Worm (Caenorhabditis elegans) whole organism, L1 larva: Measurements from ENCODE around the gene vha-8.

Experiments used
- C16A3.4 ChIP-seq: fragments of 150-350 bp; optimal IDR thresholded peaks from 2 replicates; lab custom pipeline; 2014; ENCODE audit warnings: missing biosample characterization, missing genetic modification characterization
- ama-1 ChIP-seq: fragments of 150-350 bp; optimal IDR thresholded peaks from 2 replicates; lab custom pipeline; 2014
- ceh-82 ChIP-seq, 3 experiments: fragments of 150-350 bp in 1 of 3; sonication (generic microtip) in 2 of 3; optimal IDR thresholded peaks; 2 replicates each; lab custom pipeline; 2014 to 2017; ENCODE audit warnings: missing biosample characterization in 3 of 3, missing genetic modification characterization in 3 of 3
- dpl-1 ChIP-seq, 3 experiments: fragments of 150-350 bp in 2 of 3; sonication (generic microtip) in 1 of 3; optimal IDR thresholded peaks; 2 replicates each; lab custom pipeline; 2014 to 2017; ENCODE audit warnings: missing biosample characterization in 3 of 3, missing genetic modification characterization in 3 of 3, missing genetic modification reagents in 3 of 3
- efl-1 ChIP-seq, 4 experiments: fragments of 150-350 bp; optimal IDR thresholded peaks in 3 of 4; peaks in 1 of 4; 1 replicate in 1 of 4; 2 replicates in 3 of 4; lab custom pipeline; 2014; ENCODE audit warnings: missing biosample characterization in 2 of 4, missing genetic modification characterization in 2 of 4, missing genetic modification reagents in 2 of 4
- efl-3 ChIP-seq: fragments of 200-800 bp; sonication (Bioruptor generic); optimal IDR thresholded peaks from 2 replicates; lab custom pipeline; 2018; ENCODE audit warnings: mild to moderate bottlenecking, missing genetic modification characterization, missing compliant biosample characterization
- egl-13 ChIP-seq: sonication (generic microtip); optimal IDR thresholded peaks from 2 replicates; lab custom pipeline; 2016; ENCODE audit warnings: missing genotype, missing genetic modification reagents, missing genetic modification characterization, missing compliant biosample characterization
- elt-2 ChIP-seq: sonication (generic microtip); optimal IDR thresholded peaks from 2 replicates; lab custom pipeline; 2016; ENCODE audit warnings: missing genetic modification characterization, mild to moderate bottlenecking, inconsistent platforms, missing compliant biosample characterization, missing genetic modification reagents
- ets-5 ChIP-seq: fragments of 200-800 bp; sonication (Bioruptor generic); IDR thresholded peaks from 2 replicates; pipeline ENCODE4 v1.3.6; 2022; ENCODE audit warnings: missing genetic modification characterization, missing compliant biosample characterization
- fkh-10 ChIP-seq: sonication (generic microtip); optimal IDR thresholded peaks from 2 replicates; lab custom pipeline; 2017; ENCODE audit warnings: missing biosample characterization, missing genetic modification reagents, missing genetic modification characterization
- fkh-8 ChIP-seq: sonication (generic microtip); optimal IDR thresholded peaks from 2 replicates; lab custom pipeline; 2016; ENCODE audit warnings: mild to moderate bottlenecking, missing genetic modification characterization, missing compliant biosample characterization
- fos-1 ChIP-seq: fragments of 150-350 bp; optimal IDR thresholded peaks from 2 replicates; lab custom pipeline; 2014; ENCODE audit warnings: missing biosample characterization, missing genetic modification characterization
- hlh-17 ChIP-seq: fragments of 200-800 bp; sonication (Bioruptor generic); optimal IDR thresholded peaks from 2 replicates; lab custom pipeline; 2018; ENCODE audit warnings: missing genetic modification characterization, mild to moderate bottlenecking, missing compliant biosample characterization, moderate library complexity, borderline replicate concordance
- hlh-4 ChIP-seq: sonication (generic microtip); optimal IDR thresholded peaks from 2 replicates; lab custom pipeline; 2016; ENCODE audit warnings: mild to moderate bottlenecking, missing genetic modification characterization, missing compliant biosample characterization
- irx-1 ChIP-seq: sonication (generic microtip); optimal IDR thresholded peaks from 2 replicates; lab custom pipeline; 2016; ENCODE audit warnings: missing genetic modification characterization, missing compliant biosample characterization
- isw-1 ChIP-seq: fragments of 200-800 bp; sonication (Bioruptor generic); IDR thresholded peaks from 2 replicates; pipeline ENCODE4 v1.3.6; 2022; ENCODE audit warnings: missing genetic modification characterization, missing compliant biosample characterization
- lin-13 ChIP-seq: fragments of 150-350 bp; optimal IDR thresholded peaks from 2 replicates; lab custom pipeline; 2014; ENCODE audit warnings: missing biosample characterization, missing genetic modification reagents, missing genetic modification characterization
- lin-14 ChIP-seq: fragments of 200-800 bp; sonication (Bioruptor generic); optimal IDR thresholded peaks from 2 replicates; lab custom pipeline; 2018; ENCODE audit warnings: mild to moderate bottlenecking, missing genetic modification characterization, moderate library complexity, missing compliant biosample characterization
- lin-15B ChIP-seq: fragments of 150-350 bp; sonication (generic microtip); optimal IDR thresholded peaks from 3 replicates; lab custom pipeline; 2014; ENCODE audit warnings: missing biosample characterization, missing genetic modification characterization
- lin-35 ChIP-seq, 2 experiments: fragments of 150-350 bp; optimal IDR thresholded peaks; 2 replicates each; lab custom pipeline; 2014; ENCODE audit warnings: missing biosample characterization in 2 of 2, missing genetic modification characterization in 2 of 2, missing genetic modification reagents in 2 of 2
- lin-39 ChIP-seq: fragments of 150-350 bp; optimal IDR thresholded peaks from 2 replicates; lab custom pipeline; 2014; ENCODE audit warnings: missing biosample characterization, missing genetic modification reagents, missing genetic modification characterization
- lir-3 ChIP-seq: sonication (generic microtip); optimal IDR thresholded peaks from 2 replicates; lab custom pipeline; 2016; ENCODE audit warnings: mild to moderate bottlenecking, missing genetic modification characterization, moderate library complexity, missing compliant biosample characterization; ENCODE audit not compliant: poor library complexity
- lsy-2 ChIP-seq, 2 experiments: fragments of 150-350 bp; optimal IDR thresholded peaks; 2 replicates each; lab custom pipeline; 2014; ENCODE audit warnings: missing biosample characterization in 2 of 2, missing genetic modification characterization in 2 of 2
- mab-9 ChIP-seq: fragments of 200-800 bp; sonication (Bioruptor generic); IDR thresholded peaks from 2 replicates; pipeline ENCODE4 v1.3.6; 2022; ENCODE audit warnings: missing genetic modification reagents, missing genetic modification characterization, missing compliant biosample characterization
- mep-1 ChIP-seq: fragments of 150-350 bp; optimal IDR thresholded peaks from 2 replicates; lab custom pipeline; 2014; ENCODE audit warnings: missing biosample characterization, missing genetic modification characterization
- nhr-19 ChIP-seq: fragments of 200-800 bp; sonication (Bioruptor generic); conservative IDR thresholded peaks from 2 replicates; pipeline ENCODE4 v1.3.6; 2022; ENCODE audit warnings: missing genetic modification characterization, missing compliant biosample characterization
- nhr-28 ChIP-seq: fragments of 150-350 bp; optimal IDR thresholded peaks from 2 replicates; lab custom pipeline; 2014; ENCODE audit warnings: missing biosample characterization, missing genetic modification characterization
- nhr-47 ChIP-seq: sonication (generic microtip); optimal IDR thresholded peaks from 2 replicates; lab custom pipeline; 2016; ENCODE audit warnings: mild to moderate bottlenecking, missing genetic modification characterization, moderate library complexity, missing compliant biosample characterization
- nhr-71 ChIP-seq: sonication (generic microtip); optimal IDR thresholded peaks from 2 replicates; lab custom pipeline; 2016; ENCODE audit warnings: mild to moderate bottlenecking, missing genetic modification characterization, moderate library complexity, missing compliant biosample characterization
- skn-1 ChIP-seq: fragments of 150-350 bp; optimal IDR thresholded peaks from 2 replicates; lab custom pipeline; 2014; ENCODE audit warnings: missing biosample characterization, missing genetic modification characterization
- snpc-4 ChIP-seq: fragments of 150-350 bp; optimal IDR thresholded peaks from 2 replicates; lab custom pipeline; 2014; ENCODE audit warnings: missing biosample characterization, missing genetic modification characterization
- snu-23 ChIP-seq: sonication (generic microtip); optimal IDR thresholded peaks from 2 replicates; lab custom pipeline; 2016; ENCODE audit warnings: missing genetic modification characterization, missing compliant biosample characterization
- sup-37 ChIP-seq: fragments of 200-800 bp; sonication (Bioruptor generic); optimal IDR thresholded peaks from 2 replicates; lab custom pipeline; 2018; ENCODE audit warnings: mild to moderate bottlenecking, missing genetic modification characterization, missing compliant biosample characterization
- swsn-7 ChIP-seq: sonication (generic microtip); optimal IDR thresholded peaks from 2 replicates; lab custom pipeline; 2016; ENCODE audit warnings: missing genetic modification characterization, missing compliant biosample characterization
- tbx-2 ChIP-seq: sonication (generic microtip); optimal IDR thresholded peaks from 2 replicates; lab custom pipeline; 2016; ENCODE audit warnings: missing genetic modification characterization, missing compliant biosample characterization
- unc-130 ChIP-seq: fragments of 150-350 bp; optimal IDR thresholded peaks from 2 replicates; lab custom pipeline; 2017; ENCODE audit warnings: missing biosample characterization, missing genetic modification characterization, inconsistent platforms
- unc-86 ChIP-seq: sonication (generic microtip); optimal IDR thresholded peaks from 2 replicates; lab custom pipeline; 2016; ENCODE audit warnings: missing genetic modification characterization, missing compliant biosample characterization
- ztf-11 ChIP-seq, 2 experiments: sonication (generic microtip); optimal IDR thresholded peaks; 2 replicates each; lab custom pipeline; 2016 to 2017; ENCODE audit warnings: missing genetic modification characterization in 2 of 2, missing biosample characterization in 1 of 2, missing compliant biosample characterization in 1 of 2

The vha-8 gene

DNA sequence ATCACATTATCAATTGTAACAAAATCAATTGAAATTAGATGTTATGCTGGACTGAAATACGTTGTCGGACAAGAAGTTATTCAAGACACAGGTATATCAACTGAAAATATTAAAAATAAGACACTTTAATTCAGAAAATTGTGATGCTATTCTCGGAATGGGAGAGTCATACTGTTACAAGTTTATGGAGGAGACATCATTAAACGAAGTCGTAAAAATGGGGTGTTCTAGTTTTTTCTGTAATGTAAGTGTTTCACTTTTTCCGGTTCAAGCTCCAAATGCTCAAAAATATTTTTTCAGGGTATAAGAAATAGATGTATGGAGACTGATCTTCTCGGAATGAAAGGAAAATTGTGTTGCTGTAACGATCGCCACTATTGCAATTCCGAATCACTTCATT, 13.9 kb downstream of the vha-8 start, which contains the start of gene C17H12.37:
Gene C17H12.37, plus strand, starts transcription at position 301 of the 400 bp plus-strand sequence.
- TF ChIP-seq nhr-28 (tag; lab: Kevin White, UChicago) (no peak), lir-3 (tag; lab: Kevin White, UChicago) (no peak), isw-1 (GFP tag; lab: Robert Waterston, UW) (no peak), lin-15B (no peak), fos-1 (tag; lab: Kevin White, UChicago) (no peak), nhr-71 (tag; lab: Kevin White, UChicago) (no peak), lin-39 (no peak), lin-14 (GFP tag; lab: Kevin White, UChicago) (no peak), lin-13 (GFP tag; lab: Kevin White, UChicago) (no peak), ets-5 (GFP tag; lab: Robert Waterston, UW) (no peak), elt-2 (tag; lab: Kevin White, UChicago) (no peak), lin-35 (GFP tag; optimal IDR thresholded peaks at IDR 0.05; lab: Kevin White, UChicago) (no peak), fkh-10 (no peak)

DNA sequence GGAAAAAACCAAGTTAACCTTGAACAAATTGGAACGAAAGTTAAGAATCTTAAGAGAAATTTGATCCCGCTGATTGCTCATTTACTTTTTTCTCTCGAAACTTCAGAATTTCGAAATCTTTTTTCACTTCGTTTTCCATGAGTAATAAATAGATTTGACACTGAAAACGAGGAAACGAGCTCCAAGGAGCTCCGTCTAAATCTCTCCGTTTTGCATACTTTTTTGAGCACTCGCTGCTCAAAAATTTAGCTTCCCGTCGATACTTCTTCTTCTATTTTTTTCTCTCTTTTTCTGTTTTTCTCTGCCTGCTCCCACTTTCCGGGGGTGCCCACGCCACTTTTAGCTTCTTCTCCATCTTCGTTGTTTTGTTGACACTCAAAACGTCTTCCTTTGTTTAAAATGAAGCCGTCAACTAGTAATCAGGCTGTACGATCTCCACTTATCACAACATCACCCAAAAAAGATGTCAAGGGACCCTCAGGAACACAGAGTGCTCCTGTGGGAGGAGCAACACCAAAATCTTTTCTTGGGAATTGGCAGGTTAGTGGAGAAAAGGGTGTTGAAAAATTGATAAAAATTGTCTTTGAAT, 15.7 kb downstream of the vha-8 start, which contains the start of gene C17H12.10:
Gene C17H12.10, plus strand, starts transcription at position 325 of the 589 bp plus-strand sequence.
- peak; percentile 8 for TF ChIP-seq swsn-7 (tag; lab: Kevin White, UChicago)
- TF ChIP-seq ceh-82 (tag; optimal IDR thresholded peaks at IDR 0.05; lab: Kevin White, UChicago) = peak in 2 of 3 experiments; percentile 40 to 42
- TF ChIP-seq unc-86 (tag; lab: Kevin White, UChicago) = peak; percentile 18
- peak; percentile 39 for TF ChIP-seq nhr-47 (tag; lab: Kevin White, UChicago)
- TF ChIP-seq C16A3.4 (tag; lab: Kevin White, UChicago) = no peak
- TF ChIP-seq lin-35 (GFP tag; optimal IDR thresholded peaks at IDR 0.05; lab: Kevin White, UChicago) = peak in 1 of 2 experiments; percentile 21
- TF ChIP-seq fkh-8 (tag; lab: Kevin White, UChicago) = peak; percentile 47
- no peak for TF ChIP-seq efl-3 (GFP tag; lab: Kevin White, UChicago)
- TF ChIP-seq irx-1 = no peak
- peak; percentile 32 for TF ChIP-seq snpc-4
- no peak for TF ChIP-seq sup-37 (GFP tag; lab: Kevin White, UChicago)
- TF ChIP-seq lin-14 (GFP tag; lab: Kevin White, UChicago) = peak; percentile 82
- TF ChIP-seq efl-1 (optimal IDR thresholded peaks at IDR 0.05; lab: Kevin White, UChicago) = peak; percentile 13 to 26
- TF ChIP-seq efl-1 (GFP tag; optimal IDR thresholded peaks at IDR 0.05 in 1 of 2; lab: Kevin White, UChicago) = no peak
- TF ChIP-seq hlh-4 (tag; lab: Kevin White, UChicago) = no peak
- TF ChIP-seq ztf-11 (tag; optimal IDR thresholded peaks at IDR 0.05; lab: Kevin White, UChicago) = no peak
- peak; percentile 15 for TF ChIP-seq mep-1 (tag; lab: Kevin White, UChicago)
- no peak for TF ChIP-seq egl-13 (tag; lab: Kevin White, UChicago)
- peak; percentile 56 for TF ChIP-seq skn-1 (tag; lab: Kevin White, UChicago)
- no peak for TF ChIP-seq unc-130 (tag; lab: Kevin White, UChicago)
- TF ChIP-seq nhr-19 (GFP tag; lab: Robert Waterston, UW) = no peak
- no peak for TF ChIP-seq dpl-1 (GFP tag; optimal IDR thresholded peaks at IDR 0.05; lab: Kevin White, UChicago)
- peak; percentile 77 for TF ChIP-seq fkh-10
- no peak for TF ChIP-seq hlh-17
- TF ChIP-seq ama-1 (lab: Kevin White, UChicago) = no peak
- TF ChIP-seq tbx-2 = no peak
- no peak for TF ChIP-seq mab-9 (GFP tag; lab: Robert Waterston, UW)
- peak; percentile 48 for TF ChIP-seq nhr-71 (tag; lab: Kevin White, UChicago)
- TF ChIP-seq lsy-2 (tag; optimal IDR thresholded peaks at IDR 0.05; lab: Kevin White, UChicago) = peak in 1 of 2 experiments; percentile 67
- peak; percentile 22 for TF ChIP-seq snu-23 (GFP tag; lab: Kevin White, UChicago)
